Worm (Caenorhabditis elegans) whole organism, early embryonic: Measurements from ENCODE around the gene dagl-2.

Source experiments
- B0310.2 ChIP-seq: sonication (generic microtip); optimal IDR thresholded peaks from 2 replicates; lab custom pipeline; 2016; ENCODE audit warnings: mild to moderate bottlenecking, missing genetic modification characterization, missing compliant biosample characterization
- F13C5.2 ChIP-seq: sonication (generic microtip); optimal IDR thresholded peaks from 2 replicates; lab custom pipeline; 2017; ENCODE audit warnings: mild to moderate bottlenecking, missing genetic modification characterization, inconsistent platforms, missing compliant biosample characterization
- aly-1 ChIP-seq: sonication (generic microtip); optimal IDR thresholded peaks from 2 replicates; lab custom pipeline; 2016; ENCODE audit warnings: missing genetic modification characterization, missing compliant biosample characterization
- ama-1 ChIP-seq: fragments of 150-350 bp; optimal IDR thresholded peaks from 2 replicates; lab custom pipeline; 2014
- ceh-13 ChIP-seq: fragments of 200-800 bp; sonication (Bioruptor generic); optimal IDR thresholded peaks from 2 replicates; lab custom pipeline; 2018; ENCODE audit warnings: mild to moderate bottlenecking, missing genetic modification characterization, missing compliant biosample characterization
- ceh-36 ChIP-seq: sonication (generic microtip); optimal IDR thresholded peaks from 2 replicates; lab custom pipeline; 2016; ENCODE audit warnings: missing genetic modification characterization, inconsistent platforms, missing compliant biosample characterization
- ets-7 ChIP-seq: sonication (generic microtip); optimal IDR thresholded peaks from 2 replicates; lab custom pipeline; 2016; ENCODE audit warnings: missing genotype, missing genetic modification characterization, missing compliant biosample characterization
- flt-1 ChIP-seq: fragments of 200-800 bp; sonication (Bioruptor generic); IDR thresholded peaks from 2 replicates; pipeline ENCODE4 v1.3.6; 2022; ENCODE audit warnings: missing genetic modification characterization, missing compliant biosample characterization
- hmbx-1 ChIP-seq: sonication (generic microtip); optimal IDR thresholded peaks from 2 replicates; lab custom pipeline; 2016; ENCODE audit warnings: mild to moderate bottlenecking, missing genetic modification characterization, missing compliant biosample characterization
- hmg-4 ChIP-seq: fragments of 200-800 bp; sonication (Bioruptor generic); optimal IDR thresholded peaks from 2 replicates; lab custom pipeline; 2018; ENCODE audit warnings: mild to moderate bottlenecking, missing genetic modification characterization, missing compliant biosample characterization
- hnd-1 ChIP-seq: sonication (generic microtip); optimal IDR thresholded peaks from 2 replicates; lab custom pipeline; 2016; ENCODE audit warnings: missing genetic modification characterization, missing compliant biosample characterization
- pes-1 ChIP-seq: fragments of 200-800 bp; sonication (Bioruptor generic); IDR thresholded peaks from 2 replicates; pipeline ENCODE4 v1.3.6; 2022; ENCODE audit warnings: missing genetic modification reagents, missing genetic modification characterization, missing compliant biosample characterization
- scrt-1 ChIP-seq: fragments of 200-800 bp; sonication (Bioruptor generic); IDR thresholded peaks from 2 replicates; pipeline ENCODE4 v1.3.6; 2022; ENCODE audit warnings: missing genetic modification characterization, missing compliant biosample characterization
- sea-1 ChIP-seq: fragments of 200-800 bp; sonication (Bioruptor generic); conservative IDR thresholded peaks from 2 replicates; pipeline ENCODE4 v1.3.6; 2022; ENCODE audit warnings: missing genetic modification characterization, missing compliant biosample characterization
- tbx-11 ChIP-seq: fragments of 200-800 bp; sonication (Bioruptor generic); IDR thresholded peaks from 2 replicates; pipeline ENCODE4 v1.3.6; 2022; ENCODE audit warnings: missing genetic modification characterization, missing compliant biosample characterization
- tbx-37 ChIP-seq: fragments of 200-800 bp; sonication (Bioruptor generic); conservative IDR thresholded peaks from 2 replicates; pipeline ENCODE4 v1.3.6; 2022; ENCODE audit warnings: missing genetic modification reagents, missing genetic modification characterization, missing compliant biosample characterization
- tra-4 ChIP-seq: sonication (generic microtip); optimal IDR thresholded peaks from 2 replicates; lab custom pipeline; 2017; ENCODE audit warnings: missing genetic modification characterization, missing compliant biosample characterization

dagl-2 gene

DNA sequence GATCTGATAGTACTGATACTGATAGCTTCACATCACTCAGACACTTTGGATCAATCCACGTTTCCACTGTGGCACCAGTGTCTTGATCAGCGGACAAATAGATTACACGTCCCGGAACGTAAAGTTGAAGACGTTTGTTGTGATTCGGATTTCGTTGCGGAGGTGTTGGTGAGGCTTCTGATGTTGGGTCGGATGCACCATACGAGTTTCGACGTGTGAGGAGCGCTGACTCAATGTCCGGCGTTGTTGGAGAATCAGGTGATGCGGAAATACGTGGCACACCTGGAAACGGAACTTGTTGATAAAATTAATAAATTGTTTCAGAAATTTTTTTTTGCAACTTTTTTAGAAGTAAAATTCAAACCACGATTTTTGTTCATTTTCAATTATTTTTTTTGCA lies 4.3 kb downstream of the dagl-2 start, which contains the start of gene alh-11:
alh-11 (minus strand) TSS at position 101 of the 400 bp plus-strand sequence.
- TF ChIP-seq hmbx-1 (tag; lab: Kevin White, UChicago) (no peak), aly-1 (tag; lab: Kevin White, UChicago) (no peak), B0310.2 (tag; lab: Kevin White, UChicago) (no peak), ama-1 (lab: Kevin White, UChicago) (no peak), ets-7 (tag; lab: Kevin White, UChicago) (no peak), hmg-4 (no peak), hnd-1 (no peak), tbx-11 (GFP tag; lab: Robert Waterston, UW) (no peak), tbx-37 (GFP tag; lab: Robert Waterston, UW) (no peak), flt-1 (GFP tag; lab: Robert Waterston, UW) (no peak), F13C5.2 (no peak), sea-1 (GFP tag; lab: Robert Waterston, UW) (no peak), pes-1 (no peak), tra-4 (no peak), scrt-1 (GFP tag; lab: Robert Waterston, UW) (no peak), ceh-36 (tag; lab: Kevin White, UChicago) (no peak), ceh-13 (GFP tag; lab: Kevin White, UChicago) (no peak)

DNA sequence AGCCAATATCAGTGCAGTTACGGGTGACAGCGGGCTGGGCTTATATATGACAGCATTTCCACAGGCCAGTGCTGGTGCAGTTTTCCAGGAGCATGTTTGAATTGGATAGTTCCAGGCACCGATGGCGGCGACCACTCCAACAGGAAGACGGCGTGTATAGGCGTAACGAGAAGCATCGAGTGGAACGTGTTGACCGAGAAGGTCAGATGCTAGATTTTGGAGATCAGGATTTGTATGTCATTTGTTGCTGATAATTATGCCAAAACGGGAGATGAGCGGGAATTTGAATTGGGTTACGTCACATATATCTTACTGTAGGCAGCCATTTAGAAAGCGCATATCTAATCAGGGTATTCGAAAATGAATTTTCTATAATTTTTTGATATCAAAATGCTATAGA lies 7.7 kb downstream of the dagl-2 start:
- TF ChIP-seq tbx-37 (GFP tag; lab: Robert Waterston, UW) (no peak), ets-7 (tag; lab: Kevin White, UChicago) (no peak), hnd-1 (no peak), B0310.2 (tag; lab: Kevin White, UChicago) (no peak), ceh-13 (GFP tag; lab: Kevin White, UChicago) (no peak), ama-1 (lab: Kevin White, UChicago) (no peak), tra-4 (no peak), hmbx-1 (tag; lab: Kevin White, UChicago) (no peak), aly-1 (tag; lab: Kevin White, UChicago) (no peak), flt-1 (GFP tag; lab: Robert Waterston, UW) (no peak), ceh-36 (tag; lab: Kevin White, UChicago) (no peak), hmg-4 (no peak), sea-1 (GFP tag; lab: Robert Waterston, UW) (no peak), F13C5.2 (no peak)

DNA sequence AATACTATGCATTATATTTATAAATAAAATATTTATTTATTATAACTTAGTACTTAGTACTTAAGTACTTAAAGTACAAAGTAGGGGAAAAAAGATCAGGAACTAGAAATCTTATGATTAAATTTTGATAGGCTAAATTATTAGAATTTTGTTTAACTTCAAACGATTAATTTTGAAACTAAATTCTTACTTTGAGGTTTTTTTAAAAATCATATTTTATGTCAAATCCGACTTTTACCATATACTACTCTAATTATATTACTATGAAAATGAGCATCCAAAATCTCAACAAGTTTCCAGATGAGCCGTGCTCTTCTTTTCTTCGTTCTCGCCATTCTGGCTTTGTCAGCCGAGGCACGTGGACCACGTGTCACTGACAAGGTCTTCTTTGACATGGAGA lies 10.0 kb downstream of the dagl-2 start, which contains the start of gene cyn-6:
cyn-6 (plus strand) TSS at position 301 of the 400 bp plus-strand sequence.
- TF ChIP-seq ceh-13 (GFP tag; lab: Kevin White, UChicago) (no peak), aly-1 (tag; lab: Kevin White, UChicago) (no peak), scrt-1 (GFP tag; lab: Robert Waterston, UW) (no peak), sea-1 (GFP tag; lab: Robert Waterston, UW) (no peak), tbx-11 (GFP tag; lab: Robert Waterston, UW) (no peak), flt-1 (GFP tag; lab: Robert Waterston, UW) (no peak), hmbx-1 (tag; lab: Kevin White, UChicago) (no peak)

DNA sequence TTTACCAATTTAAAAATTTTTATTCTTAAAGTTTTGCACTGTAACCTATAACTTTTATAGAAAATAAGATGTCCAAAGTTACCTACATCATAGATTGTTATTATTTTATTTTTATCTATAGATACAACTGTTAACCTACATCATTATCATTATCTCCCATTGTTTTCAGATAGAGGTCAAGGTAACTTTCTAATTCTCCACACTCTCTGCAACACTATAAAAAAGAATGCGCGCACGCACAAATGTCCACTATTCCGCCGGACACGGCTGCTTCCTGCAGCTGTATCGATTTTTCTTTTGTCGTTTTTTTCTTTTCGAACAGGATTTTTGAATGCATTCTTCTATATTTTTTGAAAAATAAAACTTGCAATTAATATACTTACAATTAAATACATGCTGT lies 10.4 kb downstream of the dagl-2 start:
- TF ChIP-seq hnd-1 = no peak
- TF ChIP-seq ama-1 (lab: Kevin White, UChicago) = no peak
- TF ChIP-seq hmg-4 = no peak
- TF ChIP-seq ets-7 (tag; lab: Kevin White, UChicago) = no peak
- no peak for TF ChIP-seq F13C5.2
- TF ChIP-seq tbx-37 (GFP tag; lab: Robert Waterston, UW) = no peak

DNA sequence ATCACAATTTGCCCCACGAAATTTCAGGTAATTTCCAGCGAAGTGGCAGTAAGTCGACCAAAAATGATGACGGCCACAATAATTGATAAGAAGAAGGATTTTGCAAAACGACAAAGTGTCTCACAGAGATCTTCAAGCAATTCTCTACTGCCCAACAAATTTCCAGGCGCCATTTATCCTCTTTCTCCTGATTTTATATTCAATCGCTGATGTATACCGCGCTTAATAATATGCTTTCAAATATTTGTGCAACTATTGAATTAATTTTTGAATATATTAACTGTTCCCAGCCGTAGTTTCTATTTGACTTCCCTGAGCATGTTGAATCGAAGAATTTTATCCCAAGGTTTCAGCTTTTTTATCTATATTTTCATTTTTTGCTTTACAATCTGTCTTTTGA lies 12.1 kb downstream of the dagl-2 start, which contains the start of gene tpst-2:
tpst-2 (plus strand) TSS at position 301 of the 400 bp plus-strand sequence.
- TF ChIP-seq flt-1 (GFP tag; lab: Robert Waterston, UW) (no peak), ceh-13 (GFP tag; lab: Kevin White, UChicago) (no peak), tra-4 (no peak), sea-1 (GFP tag; lab: Robert Waterston, UW) (no peak), tbx-37 (GFP tag; lab: Robert Waterston, UW) (no peak), hmbx-1 (tag; lab: Kevin White, UChicago) (no peak), tbx-11 (GFP tag; lab: Robert Waterston, UW) (no peak), ceh-36 (tag; lab: Kevin White, UChicago) (no peak), ets-7 (tag; lab: Kevin White, UChicago) (no peak), hmg-4 (no peak), ama-1 (lab: Kevin White, UChicago) (no peak), aly-1 (tag; lab: Kevin White, UChicago) (no peak)

DNA sequence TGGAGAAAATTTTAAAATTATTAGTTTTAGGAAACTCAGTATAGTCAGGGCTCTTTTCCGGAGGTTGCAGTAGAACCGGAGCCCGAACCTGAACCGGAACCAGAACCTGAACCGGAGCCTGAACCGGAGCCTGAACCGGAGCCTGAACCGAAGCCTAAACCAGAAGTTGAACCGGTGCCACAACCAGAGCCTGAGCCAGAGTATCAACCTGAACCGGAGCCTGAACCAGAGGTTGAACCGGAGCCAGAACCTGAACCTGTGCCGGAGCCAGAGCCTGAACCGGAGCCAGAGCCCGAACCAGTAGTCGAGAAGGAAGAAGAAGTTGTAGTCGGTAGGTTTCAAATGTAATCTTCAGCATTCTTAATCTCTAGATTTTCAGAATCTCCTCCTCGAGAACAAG lies 14.6 kb downstream of the dagl-2 start:
- TF ChIP-seq ama-1 (lab: Kevin White, UChicago) (no peak), B0310.2 (tag; lab: Kevin White, UChicago) (no peak), sea-1 (GFP tag; lab: Robert Waterston, UW) (no peak), tbx-37 (GFP tag; lab: Robert Waterston, UW) (no peak), hmg-4 (no peak), aly-1 (tag; lab: Kevin White, UChicago) (no peak), ceh-36 (tag; lab: Kevin White, UChicago) (no peak), F13C5.2 (no peak), tra-4 (no peak), scrt-1 (GFP tag; lab: Robert Waterston, UW) (no peak), flt-1 (GFP tag; lab: Robert Waterston, UW) (no peak), pes-1 (no peak), ceh-13 (GFP tag; lab: Kevin White, UChicago) (no peak), tbx-11 (GFP tag; lab: Robert Waterston, UW) (no peak), hmbx-1 (tag; lab: Kevin White, UChicago) (no peak), ets-7 (tag; lab: Kevin White, UChicago) (no peak), hnd-1 (no peak)

DNA sequence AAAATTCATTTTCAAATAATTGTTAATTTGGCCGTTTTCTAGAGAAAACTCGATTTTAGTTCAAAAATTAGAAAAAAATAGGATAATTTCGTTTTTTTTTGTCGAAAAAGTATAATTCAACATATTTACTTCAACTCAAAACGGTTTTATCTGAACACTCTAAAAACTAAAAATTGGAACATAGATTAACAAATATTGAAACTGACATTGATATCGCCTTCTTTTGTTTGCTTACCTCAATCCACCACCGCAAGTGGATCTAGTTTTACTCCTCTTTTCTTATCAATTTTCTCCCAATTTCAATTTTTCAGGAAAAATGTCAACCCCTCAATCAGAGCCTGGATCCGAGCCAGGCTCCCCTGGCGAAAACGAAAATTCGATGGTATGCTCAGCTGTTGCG lies 18.2 kb downstream of the dagl-2 start, which contains the start of gene ptl-1:
ptl-1 (plus strand) TSS at position 301 of the 400 bp plus-strand sequence.
- no peak for TF ChIP-seq tbx-37 (GFP tag; lab: Robert Waterston, UW)
- TF ChIP-seq flt-1 (GFP tag; lab: Robert Waterston, UW) = no peak
- no peak for TF ChIP-seq sea-1 (GFP tag; lab: Robert Waterston, UW)
- TF ChIP-seq scrt-1 (GFP tag; lab: Robert Waterston, UW) = no peak
- TF ChIP-seq hmg-4 = no peak
